Worm (Caenorhabditis elegans) whole organism, early embryonic: ENCODE data around the gene ani-3.

Source experiments
- F13C5.2 ChIP-seq: sonication (generic microtip); optimal IDR thresholded peaks from 2 replicates; lab custom pipeline; 2017; ENCODE audit warnings: mild to moderate bottlenecking, missing genetic modification characterization, inconsistent platforms, missing compliant biosample characterization
- ama-1 ChIP-seq: fragments of 150-350 bp; optimal IDR thresholded peaks from 2 replicates; lab custom pipeline; 2014
- ceh-13 ChIP-seq: fragments of 200-800 bp; sonication (Bioruptor generic); optimal IDR thresholded peaks from 2 replicates; lab custom pipeline; 2018; ENCODE audit warnings: mild to moderate bottlenecking, missing genetic modification characterization, missing compliant biosample characterization
- flt-1 ChIP-seq: fragments of 200-800 bp; sonication (Bioruptor generic); IDR thresholded peaks from 2 replicates; pipeline ENCODE4 v1.3.6; 2022; ENCODE audit warnings: missing genetic modification characterization, missing compliant biosample characterization
- hmbx-1 ChIP-seq: sonication (generic microtip); optimal IDR thresholded peaks from 2 replicates; lab custom pipeline; 2016; ENCODE audit warnings: mild to moderate bottlenecking, missing genetic modification characterization, missing compliant biosample characterization
- hmg-4 ChIP-seq: fragments of 200-800 bp; sonication (Bioruptor generic); optimal IDR thresholded peaks from 2 replicates; lab custom pipeline; 2018; ENCODE audit warnings: mild to moderate bottlenecking, missing genetic modification characterization, missing compliant biosample characterization
- scrt-1 ChIP-seq: fragments of 200-800 bp; sonication (Bioruptor generic); IDR thresholded peaks from 2 replicates; pipeline ENCODE4 v1.3.6; 2022; ENCODE audit warnings: missing genetic modification characterization, missing compliant biosample characterization

DNA sequence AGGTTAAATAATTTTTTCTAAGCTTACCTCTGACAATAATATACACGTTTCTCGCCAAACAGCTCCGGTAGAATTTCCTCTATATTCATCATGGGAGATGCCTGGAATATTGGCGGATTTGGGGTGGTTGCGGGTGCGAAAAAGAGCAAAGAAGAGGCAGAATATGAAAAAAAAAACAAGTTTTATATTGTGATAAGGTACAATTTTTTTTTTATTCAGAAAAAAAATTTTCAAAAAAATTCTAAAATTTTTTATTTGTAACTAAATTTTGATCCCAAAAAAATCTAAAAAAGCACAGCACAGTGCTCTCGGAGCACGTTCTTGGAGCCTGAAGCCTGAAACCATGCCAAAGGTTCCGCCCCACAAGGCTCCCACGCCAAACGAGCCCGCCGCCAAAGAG, 42.4 kb upstream of the ani-3 start, which contains the start of gene dmd-3:
- no peak for TF ChIP-seq F13C5.2 (tag; lab: Kevin White, UChicago)
- TF ChIP-seq hmbx-1 (tag; lab: Kevin White, UChicago) = no peak
- TF ChIP-seq ama-1 (lab: Kevin White, UChicago) = no peak
- TF ChIP-seq flt-1 = no peak
- no peak for TF ChIP-seq ceh-13 (GFP tag; lab: Kevin White, UChicago)
- no peak for TF ChIP-seq hmg-4 (GFP tag; lab: Kevin White, UChicago)
- TF ChIP-seq scrt-1 (GFP tag; lab: Robert Waterston, UW) = no peak
